Worm (Caenorhabditis elegans) whole organism, L2 larva: Measurements from ENCODE around the gene R09H10.2.

Source experiments
- gmeb-1 ChIP-seq: fragments of 150-350 bp; optimal IDR thresholded peaks from 2 replicates; lab custom pipeline; 2014; ENCODE audit warnings: missing biosample characterization, missing genetic modification characterization
- mdl-1 ChIP-seq, 2 experiments: fragments of 150-350 bp in 1 of 2; sonication (generic microtip) in 1 of 2; optimal IDR thresholded peaks; 2 replicates each; lab custom pipeline; 2017; ENCODE audit warnings: missing biosample characterization in 2 of 2, missing genetic modification characterization in 2 of 2
- sem-4 ChIP-seq: fragments of 150-350 bp; optimal IDR thresholded peaks from 2 replicates; lab custom pipeline; 2014; ENCODE audit warnings: missing biosample characterization, missing genetic modification reagents, missing genetic modification characterization
- ztf-1 ChIP-seq: fragments of 200-800 bp; sonication (Bioruptor generic); conservative IDR thresholded peaks from 2 replicates; pipeline ENCODE4 v1.3.6; 2022; ENCODE audit warnings: missing genetic modification characterization, missing compliant biosample characterization

DNA sequence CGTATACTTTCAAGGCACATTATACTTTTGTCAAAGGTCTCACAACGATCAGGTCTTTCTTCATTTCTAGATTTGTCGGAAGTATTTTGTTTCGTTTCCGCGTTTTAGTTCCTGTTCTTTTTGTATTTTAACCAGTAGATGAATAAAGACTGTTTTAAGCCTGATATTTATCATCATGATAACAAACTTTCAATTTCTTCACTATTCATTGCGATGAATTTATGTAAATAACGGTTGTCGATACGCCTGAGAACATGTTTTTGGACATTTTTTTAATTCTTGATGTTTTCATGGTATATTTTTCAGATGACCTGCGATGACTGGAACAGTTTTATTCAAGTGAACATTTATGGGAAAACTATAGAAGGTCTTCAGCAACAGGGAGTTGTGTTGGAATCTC is 44.3 kb upstream of the R09H10.2 start, which contains the start of gene zim-3:
- no peak for TF ChIP-seq mdl-1 (tag; optimal IDR thresholded peaks at IDR 0.05; lab: Kevin White, UChicago)
- no peak for TF ChIP-seq gmeb-1
- TF ChIP-seq ztf-1 (GFP tag; lab: Robert Waterston, UW): no peak
- TF ChIP-seq sem-4: no peak
